Fruit fly (Drosophila melanogaster): Measurements from ENCODE around the gene AdamTS-A.

The AdamTS-A gene

dm6 chr3R:15448657-15449056, 27.3 kb downstream of the AdamTS-A start:
- TF ChIP-seq Mio (GFP tag; optimal IDR thresholded peaks at IDR 0.05) (no peak), foxo (GFP tag; optimal IDR thresholded peaks at IDR 0.05) (no peak), br (GFP tag; optimal IDR thresholded peaks at IDR 0.05) (no peak), CG9705 (GFP tag; optimal IDR thresholded peaks at IDR 0.05) (no peak), tai (GFP tag; optimal IDR thresholded peaks at IDR 0.05) (no peak), Vsx2 (GFP tag; optimal IDR thresholded peaks at IDR 0.05; ENCODE audit: partially characterized antibody) (peak; percentile 65), Dif (GFP tag; optimal IDR thresholded peaks at IDR 0.05; ENCODE audit: partially characterized antibody) (peak; percentile 8), Hr83 (GFP tag; optimal IDR thresholded peaks at IDR 0.05; ENCODE audit: poor library complexity, severe bottlenecking) (no peak)

dm6 chr3R:15447791-15448190, 28.2 kb downstream of the AdamTS-A start:
- TF ChIP-seq CG9705 (GFP tag; optimal IDR thresholded peaks at IDR 0.05) = no peak
- TF ChIP-seq Jra (GFP tag; optimal IDR thresholded peaks at IDR 0.05) = no peak
- TF ChIP-seq pan (optimal IDR thresholded peaks at IDR 0.05) = no peak
- TF ChIP-seq Mio (GFP tag; optimal IDR thresholded peaks at IDR 0.05) = no peak
- no peak for TF ChIP-seq sage (GFP tag; optimal IDR thresholded peaks at IDR 0.05)
- TF ChIP-seq jim (GFP tag; optimal IDR thresholded peaks at IDR 0.05) = no peak

- TF ChIP-seq N (GFP tag; optimal IDR thresholded peaks at IDR 0.05) = no peak
- no peak for TF ChIP-seq Rel (GFP tag; optimal IDR thresholded peaks at IDR 0.05)
- peak; percentile 53 for TF ChIP-seq Rel (tag; optimal IDR thresholded peaks at IDR 0.05)
Observed at dm6 chr3R:15446149-15446548, 29.8 kb downstream of the AdamTS-A start.

- TF ChIP-seq usp (GFP tag; optimal IDR thresholded peaks at IDR 0.05) (no peak), Myc (optimal IDR thresholded peaks at IDR 0.05) (no peak), tai (GFP tag; optimal IDR thresholded peaks at IDR 0.05) (no peak), N (GFP tag; optimal IDR thresholded peaks at IDR 0.05) (no peak), pan (optimal IDR thresholded peaks at IDR 0.05) (no peak), woc (GFP tag; optimal IDR thresholded peaks at IDR 0.05) (no peak), fru (GFP tag; optimal IDR thresholded peaks at IDR 0.05) (no peak), Vsx2 (GFP tag; optimal IDR thresholded peaks at IDR 0.05; ENCODE audit: partially characterized antibody) (no peak), Dfd (GFP tag; optimal IDR thresholded peaks at IDR 0.05) (no peak)
Observed at dm6 chr3R:15439669-15440068, 36.3 kb downstream of the AdamTS-A start, which contains the start of gene Act88F. Act88F (plus strand) TSS chr3R:15439969.

- peak; percentile 31 for TF ChIP-seq fru (GFP tag; optimal IDR thresholded peaks at IDR 0.05)
- TF ChIP-seq Dif (GFP tag; optimal IDR thresholded peaks at IDR 0.05; ENCODE audit: partially characterized antibody) = no peak
- TF ChIP-seq woc (GFP tag; optimal IDR thresholded peaks at IDR 0.05) = no peak
- no peak for TF ChIP-seq sage (GFP tag; optimal IDR thresholded peaks at IDR 0.05)
- TF ChIP-seq HLH106 (tag; optimal IDR thresholded peaks at IDR 0.05) = no peak
- peak; percentile 58 for TF ChIP-seq Myc (optimal IDR thresholded peaks at IDR 0.05)
- TF ChIP-seq Sp1 (GFP tag; optimal IDR thresholded peaks at IDR 0.05) = no peak
- no peak for TF ChIP-seq lola (GFP tag; optimal IDR thresholded peaks at IDR 0.05)
- TF ChIP-seq psq (GFP tag; optimal IDR thresholded peaks at IDR 0.05) = peak; percentile 23
- TF ChIP-seq Hr83 (GFP tag; optimal IDR thresholded peaks at IDR 0.05; ENCODE audit: poor library complexity, severe bottlenecking) = no peak
- no peak for TF ChIP-seq h (GFP tag; optimal IDR thresholded peaks at IDR 0.05)
- no peak for TF ChIP-seq GATAd (GFP tag; optimal IDR thresholded peaks at IDR 0.05)
Observed at dm6 chr3R:15437458-15438414, 38.3 kb downstream of the AdamTS-A start.

- no peak for TF ChIP-seq woc (GFP tag; optimal IDR thresholded peaks at IDR 0.05)
- TF ChIP-seq tai (GFP tag; optimal IDR thresholded peaks at IDR 0.05) = no peak
- no peak for TF ChIP-seq OdsH (GFP tag; optimal IDR thresholded peaks at IDR 0.05)
- TF ChIP-seq HLH106 (tag; optimal IDR thresholded peaks at IDR 0.05) = no peak
- TF ChIP-seq foxo (GFP tag; optimal IDR thresholded peaks at IDR 0.05) = no peak
- no peak for TF ChIP-seq jim (GFP tag; optimal IDR thresholded peaks at IDR 0.05)
- TF ChIP-seq brk (GFP tag; optimal IDR thresholded peaks at IDR 0.05) = no peak
- no peak for TF ChIP-seq fru (GFP tag; optimal IDR thresholded peaks at IDR 0.05)
- no peak for TF ChIP-seq dl (GFP tag; optimal IDR thresholded peaks at IDR 0.05; ENCODE audit: insufficient read depth in 1 of 2, partially characterized antibody in 2 of 2)
- TF ChIP-seq Rel (GFP tag; optimal IDR thresholded peaks at IDR 0.05) = no peak
- TF ChIP-seq Rel (tag; optimal IDR thresholded peaks at IDR 0.05) = no peak
- no peak for TF ChIP-seq sage (GFP tag; optimal IDR thresholded peaks at IDR 0.05)
- no peak for TF ChIP-seq Dfd (GFP tag; optimal IDR thresholded peaks at IDR 0.05)
- TF ChIP-seq sv (GFP tag; optimal IDR thresholded peaks at IDR 0.05) = no peak
- TF ChIP-seq psq (GFP tag; optimal IDR thresholded peaks at IDR 0.05) = no peak
- no peak for TF ChIP-seq Mio (GFP tag; optimal IDR thresholded peaks at IDR 0.05)
- no peak for TF ChIP-seq lola (GFP tag; optimal IDR thresholded peaks at IDR 0.05)
- TF ChIP-seq dmrt93B (GFP tag; optimal IDR thresholded peaks at IDR 0.05) = no peak
Observed at dm6 chr3R:15436799-15437198, 39.2 kb downstream of the AdamTS-A start.
